Fruit fly (Drosophila melanogaster): ENCODE results near the gene AstA.

dm6 chr3R:24787042-24787565 lies 22.2 kb upstream of the AstA start, which contains the start of gene CG5805:
- TF ChIP-seq usp (GFP tag; optimal IDR thresholded peaks at IDR 0.05): no peak
- TF ChIP-seq pan (optimal IDR thresholded peaks at IDR 0.05): no peak
- TF ChIP-seq Dll (optimal IDR thresholded peaks at IDR 0.05): no peak
- TF ChIP-seq psq (optimal IDR thresholded peaks at IDR 0.05): no peak
- TF ChIP-seq EcR (GFP tag; optimal IDR thresholded peaks at IDR 0.05): no peak
